Worm (Caenorhabditis elegans): ENCODE results near the gene scc-3.

DNA sequence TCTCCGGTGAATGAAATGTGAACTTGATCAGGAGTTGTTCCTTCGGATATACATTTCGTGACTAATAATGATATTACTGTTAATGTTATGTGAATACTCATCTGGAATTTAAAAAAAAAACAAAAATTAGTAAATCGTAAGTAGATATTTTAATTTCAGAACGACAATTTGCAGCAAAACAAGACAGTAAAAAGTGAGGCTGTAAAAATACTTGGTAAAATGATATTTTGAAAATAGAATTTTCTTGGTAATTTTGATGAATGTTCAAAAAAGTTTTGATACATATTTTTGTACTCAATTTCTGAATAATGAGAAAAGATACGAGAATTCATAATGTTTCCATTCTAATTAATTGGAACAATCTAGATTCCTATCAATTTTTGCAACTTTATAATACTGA, 4.1 kb upstream of the scc-3 start, which contains the start of gene papl-1:
- no peak for TF ChIP-seq tbx-11 (GFP tag; IDR thresholded peaks at IDR 0.05)
- TF ChIP-seq flt-1 (GFP tag; IDR thresholded peaks at IDR 0.05) = no peak
- TF ChIP-seq tra-4 (tag; optimal IDR thresholded peaks at IDR 0.05) = no peak
- TF ChIP-seq ets-7 (tag; optimal IDR thresholded peaks at IDR 0.05) = no peak
- TF ChIP-seq ama-1 (optimal IDR thresholded peaks at IDR 0.05) = no peak
- no peak for TF ChIP-seq tbx-37 (GFP tag; conservative IDR thresholded peaks at IDR 0.05)
- TF ChIP-seq hmg-4 (GFP tag; optimal IDR thresholded peaks at IDR 0.05) = no peak
- TF ChIP-seq sea-1 (GFP tag; conservative IDR thresholded peaks at IDR 0.05) = no peak
- TF ChIP-seq hnd-1 (tag; optimal IDR thresholded peaks at IDR 0.05) = no peak
- no peak for TF ChIP-seq hmbx-1 (tag; optimal IDR thresholded peaks at IDR 0.05)
- TF ChIP-seq ceh-36 (tag; optimal IDR thresholded peaks at IDR 0.05) = no peak
- no peak for TF ChIP-seq ceh-13 (GFP tag; optimal IDR thresholded peaks at IDR 0.05)
